Worm (Caenorhabditis elegans) whole organism, L1 larva: ENCODE measurements around the gene fbxb-77.

ENCODE experiments used
- C16A3.4 ChIP-seq: fragments of 150-350 bp; optimal IDR thresholded peaks from 2 replicates; lab custom pipeline; 2014; ENCODE audit warnings: missing biosample characterization, missing genetic modification characterization
- C34B4.2 ChIP-seq: sonication (generic microtip); optimal IDR thresholded peaks from 2 replicates; lab custom pipeline; 2017; ENCODE audit warnings: mild to moderate bottlenecking, missing genetic modification characterization, missing compliant biosample characterization
- Y116A8C.19 ChIP-seq: sonication (generic microtip); optimal IDR thresholded peaks from 2 replicates; lab custom pipeline; 2016; ENCODE audit warnings: missing compliant biosample characterization, missing genetic modification characterization, borderline replicate concordance
- aha-1 ChIP-seq: fragments of 150-350 bp; optimal IDR thresholded peaks from 2 replicates; lab custom pipeline; 2014; ENCODE audit warnings: missing biosample characterization, missing genetic modification characterization
- alr-1 ChIP-seq: fragments of 200-800 bp; sonication (Bioruptor generic); optimal IDR thresholded peaks from 2 replicates; lab custom pipeline; 2018; ENCODE audit warnings: borderline replicate concordance, mild to moderate bottlenecking, missing genetic modification characterization, missing compliant biosample characterization
- aly-2 ChIP-seq: fragments of 150-350 bp; optimal IDR thresholded peaks from 2 replicates; lab custom pipeline; 2014; ENCODE audit warnings: missing biosample characterization, missing genetic modification characterization
- ama-1 ChIP-seq: fragments of 150-350 bp; optimal IDR thresholded peaks from 2 replicates; lab custom pipeline; 2014
- blmp-1 ChIP-seq: fragments of 150-350 bp; optimal IDR thresholded peaks from 2 replicates; lab custom pipeline; 2014; ENCODE audit warnings: missing biosample characterization, missing genetic modification characterization
- ceh-63 ChIP-seq: fragments of 200-800 bp; sonication (Bioruptor generic); optimal IDR thresholded peaks from 2 replicates; lab custom pipeline; 2018; ENCODE audit warnings: mild to moderate bottlenecking, missing genetic modification characterization, missing compliant biosample characterization
- ceh-8 ChIP-seq: fragments of 200-800 bp; sonication (Bioruptor generic); optimal IDR thresholded peaks from 2 replicates; lab custom pipeline; 2018; ENCODE audit warnings: mild to moderate bottlenecking, missing genetic modification characterization, moderate library complexity, missing compliant biosample characterization
- ceh-90 ChIP-seq: sonication (generic microtip); optimal IDR thresholded peaks from 2 replicates; lab custom pipeline; 2016; ENCODE audit warnings: missing genetic modification characterization, missing compliant biosample characterization
- efl-3 ChIP-seq: fragments of 200-800 bp; sonication (Bioruptor generic); optimal IDR thresholded peaks from 2 replicates; lab custom pipeline; 2018; ENCODE audit warnings: mild to moderate bottlenecking, missing genetic modification characterization, missing compliant biosample characterization
- egl-13 ChIP-seq: sonication (generic microtip); optimal IDR thresholded peaks from 2 replicates; lab custom pipeline; 2016; ENCODE audit warnings: missing genotype, missing genetic modification reagents, missing genetic modification characterization, missing compliant biosample characterization
- egl-27 ChIP-seq, 2 experiments: fragments of 150-350 bp in 1 of 2; sonication (generic microtip); optimal IDR thresholded peaks; 3 replicates each; lab custom pipeline; 2017 to 2018; ENCODE audit warnings: missing biosample characterization in 2 of 2, missing genetic modification characterization in 2 of 2, missing genetic modification reagents in 2 of 2
- elt-3 ChIP-seq, 6 experiments: fragments of 150-350 bp in 1 of 6; sonication (generic microtip); optimal IDR thresholded peaks; 2 replicates each; lab custom pipeline; 2017 to 2018; ENCODE audit warnings: missing biosample characterization in 6 of 6, missing genetic modification characterization in 6 of 6, inconsistent platforms in 1 of 6
- ets-5 ChIP-seq: fragments of 200-800 bp; sonication (Bioruptor generic); IDR thresholded peaks from 2 replicates; pipeline ENCODE4 v1.3.6; 2022; ENCODE audit warnings: missing genetic modification characterization, missing compliant biosample characterization
- fos-1 ChIP-seq: fragments of 150-350 bp; optimal IDR thresholded peaks from 2 replicates; lab custom pipeline; 2014; ENCODE audit warnings: missing biosample characterization, missing genetic modification characterization
- hlh-17 ChIP-seq: fragments of 200-800 bp; sonication (Bioruptor generic); optimal IDR thresholded peaks from 2 replicates; lab custom pipeline; 2018; ENCODE audit warnings: missing genetic modification characterization, mild to moderate bottlenecking, missing compliant biosample characterization, moderate library complexity, borderline replicate concordance
- hlh-4 ChIP-seq: sonication (generic microtip); optimal IDR thresholded peaks from 2 replicates; lab custom pipeline; 2016; ENCODE audit warnings: mild to moderate bottlenecking, missing genetic modification characterization, missing compliant biosample characterization
- isw-1 ChIP-seq: fragments of 200-800 bp; sonication (Bioruptor generic); IDR thresholded peaks from 2 replicates; pipeline ENCODE4 v1.3.6; 2022; ENCODE audit warnings: missing genetic modification characterization, missing compliant biosample characterization
- lin-15B ChIP-seq: fragments of 150-350 bp; sonication (generic microtip); optimal IDR thresholded peaks from 3 replicates; lab custom pipeline; 2014; ENCODE audit warnings: missing biosample characterization, missing genetic modification characterization
- lin-35 ChIP-seq, 2 experiments: fragments of 150-350 bp; optimal IDR thresholded peaks; 2 replicates each; lab custom pipeline; 2014; ENCODE audit warnings: missing biosample characterization in 2 of 2, missing genetic modification characterization in 2 of 2, missing genetic modification reagents in 2 of 2
- lin-39 ChIP-seq: fragments of 150-350 bp; optimal IDR thresholded peaks from 2 replicates; lab custom pipeline; 2014; ENCODE audit warnings: missing biosample characterization, missing genetic modification reagents, missing genetic modification characterization
- lir-3 ChIP-seq: sonication (generic microtip); optimal IDR thresholded peaks from 2 replicates; lab custom pipeline; 2016; ENCODE audit warnings: mild to moderate bottlenecking, missing genetic modification characterization, moderate library complexity, missing compliant biosample characterization; ENCODE audit not compliant: poor library complexity
- mab-9 ChIP-seq: fragments of 200-800 bp; sonication (Bioruptor generic); IDR thresholded peaks from 2 replicates; pipeline ENCODE4 v1.3.6; 2022; ENCODE audit warnings: missing genetic modification reagents, missing genetic modification characterization, missing compliant biosample characterization
- mep-1 ChIP-seq: fragments of 150-350 bp; optimal IDR thresholded peaks from 2 replicates; lab custom pipeline; 2014; ENCODE audit warnings: missing biosample characterization, missing genetic modification characterization
- nhr-19 ChIP-seq: fragments of 200-800 bp; sonication (Bioruptor generic); conservative IDR thresholded peaks from 2 replicates; pipeline ENCODE4 v1.3.6; 2022; ENCODE audit warnings: missing genetic modification characterization, missing compliant biosample characterization
- nhr-20 ChIP-seq: sonication (generic microtip); optimal IDR thresholded peaks from 2 replicates; lab custom pipeline; 2016; ENCODE audit warnings: mild to moderate bottlenecking, missing genetic modification characterization, missing compliant biosample characterization
- nhr-237 ChIP-seq: fragments of 150-350 bp; optimal IDR thresholded peaks from 2 replicates; lab custom pipeline; 2014; ENCODE audit warnings: missing biosample characterization, missing genetic modification characterization
- nhr-28 ChIP-seq: fragments of 150-350 bp; optimal IDR thresholded peaks from 2 replicates; lab custom pipeline; 2014; ENCODE audit warnings: missing biosample characterization, missing genetic modification characterization
- nhr-47 ChIP-seq: sonication (generic microtip); optimal IDR thresholded peaks from 2 replicates; lab custom pipeline; 2016; ENCODE audit warnings: mild to moderate bottlenecking, missing genetic modification characterization, moderate library complexity, missing compliant biosample characterization
- nhr-76 ChIP-seq: sonication (generic microtip); optimal IDR thresholded peaks from 2 replicates; lab custom pipeline; 2017; ENCODE audit warnings: missing biosample characterization, missing genetic modification characterization
- nhr-77 ChIP-seq: fragments of 150-350 bp; optimal IDR thresholded peaks from 2 replicates; lab custom pipeline; 2014; ENCODE audit warnings: missing biosample characterization, missing genetic modification characterization
- nhr-85 ChIP-seq: sonication (generic microtip); peaks from one replicate; lab custom pipeline; 2016; ENCODE audit warnings: missing genetic modification characterization, inconsistent platforms, missing compliant biosample characterization
- pag-3 ChIP-seq: sonication (generic microtip); optimal IDR thresholded peaks from 2 replicates; lab custom pipeline; 2017; ENCODE audit warnings: missing genetic modification characterization, mild to moderate bottlenecking, missing compliant biosample characterization, antibody characterized with exemption, borderline replicate concordance; ENCODE audit not compliant: insufficient read depth
- pax-3 ChIP-seq: fragments of 200-800 bp; sonication (Bioruptor generic); optimal IDR thresholded peaks from 2 replicates; lab custom pipeline; 2018; ENCODE audit warnings: mild to moderate bottlenecking, missing genetic modification characterization, moderate library complexity, missing compliant biosample characterization
- pqm-1 ChIP-seq: sonication (generic microtip); optimal IDR thresholded peaks from 3 replicates; lab custom pipeline; 2017; ENCODE audit warnings: missing biosample characterization, missing genetic modification characterization
- snpc-4 ChIP-seq: fragments of 150-350 bp; optimal IDR thresholded peaks from 2 replicates; lab custom pipeline; 2014; ENCODE audit warnings: missing biosample characterization, missing genetic modification characterization
- snu-23 ChIP-seq: sonication (generic microtip); optimal IDR thresholded peaks from 2 replicates; lab custom pipeline; 2016; ENCODE audit warnings: missing genetic modification characterization, missing compliant biosample characterization
- sox-4 ChIP-seq: sonication (generic microtip); optimal IDR thresholded peaks from 2 replicates; lab custom pipeline; 2016; ENCODE audit warnings: missing genetic modification characterization, missing compliant biosample characterization
- sptf-1 ChIP-seq: fragments of 150-350 bp; optimal IDR thresholded peaks from 2 replicates; lab custom pipeline; 2014; ENCODE audit warnings: missing biosample characterization, missing genetic modification characterization
- swsn-7 ChIP-seq: sonication (generic microtip); optimal IDR thresholded peaks from 2 replicates; lab custom pipeline; 2016; ENCODE audit warnings: missing genetic modification characterization, missing compliant biosample characterization
- tbx-2 ChIP-seq: sonication (generic microtip); optimal IDR thresholded peaks from 2 replicates; lab custom pipeline; 2016; ENCODE audit warnings: missing genetic modification characterization, missing compliant biosample characterization
- unc-130 ChIP-seq: fragments of 150-350 bp; optimal IDR thresholded peaks from 2 replicates; lab custom pipeline; 2017; ENCODE audit warnings: missing biosample characterization, missing genetic modification characterization, inconsistent platforms
- unc-30 ChIP-seq: sonication (generic microtip); optimal IDR thresholded peaks from 2 replicates; lab custom pipeline; 2017; ENCODE audit warnings: missing biosample characterization, missing genetic modification characterization
- unc-62 ChIP-seq: fragments of 150-350 bp; optimal IDR thresholded peaks from 2 replicates; lab custom pipeline; 2014; ENCODE audit warnings: missing biosample characterization, missing genetic modification reagents, missing genetic modification characterization
- unc-86 ChIP-seq: sonication (generic microtip); optimal IDR thresholded peaks from 2 replicates; lab custom pipeline; 2016; ENCODE audit warnings: missing genetic modification characterization, missing compliant biosample characterization
- unc-98 ChIP-seq: fragments of 200-800 bp; sonication (Bioruptor generic); IDR thresholded peaks from 2 replicates; pipeline ENCODE4 v1.3.6; 2022; ENCODE audit warnings: missing genetic modification characterization, missing compliant biosample characterization
- vab-15 ChIP-seq: sonication (generic microtip); optimal IDR thresholded peaks from 2 replicates; lab custom pipeline; 2017; ENCODE audit warnings: missing genotype, mild to moderate bottlenecking, missing genetic modification characterization, missing compliant biosample characterization
- xbp-1 ChIP-seq: sonication (generic microtip); optimal IDR thresholded peaks from 2 replicates; lab custom pipeline; 2016; ENCODE audit warnings: missing genetic modification characterization, missing compliant biosample characterization
- zag-1 ChIP-seq: fragments of 150-350 bp; optimal IDR thresholded peaks from 2 replicates; lab custom pipeline; 2014; ENCODE audit warnings: missing biosample characterization, missing genetic modification characterization
- ztf-11 ChIP-seq, 2 experiments: sonication (generic microtip); optimal IDR thresholded peaks; 2 replicates each; lab custom pipeline; 2016 to 2017; ENCODE audit warnings: missing genetic modification characterization in 2 of 2, missing biosample characterization in 1 of 2, missing compliant biosample characterization in 1 of 2
- ztf-4 ChIP-seq: fragments of 150-350 bp; optimal IDR thresholded peaks from 2 replicates; lab custom pipeline; 2014; ENCODE audit warnings: missing biosample characterization, missing genetic modification characterization

fbxb-77 gene

DNA sequence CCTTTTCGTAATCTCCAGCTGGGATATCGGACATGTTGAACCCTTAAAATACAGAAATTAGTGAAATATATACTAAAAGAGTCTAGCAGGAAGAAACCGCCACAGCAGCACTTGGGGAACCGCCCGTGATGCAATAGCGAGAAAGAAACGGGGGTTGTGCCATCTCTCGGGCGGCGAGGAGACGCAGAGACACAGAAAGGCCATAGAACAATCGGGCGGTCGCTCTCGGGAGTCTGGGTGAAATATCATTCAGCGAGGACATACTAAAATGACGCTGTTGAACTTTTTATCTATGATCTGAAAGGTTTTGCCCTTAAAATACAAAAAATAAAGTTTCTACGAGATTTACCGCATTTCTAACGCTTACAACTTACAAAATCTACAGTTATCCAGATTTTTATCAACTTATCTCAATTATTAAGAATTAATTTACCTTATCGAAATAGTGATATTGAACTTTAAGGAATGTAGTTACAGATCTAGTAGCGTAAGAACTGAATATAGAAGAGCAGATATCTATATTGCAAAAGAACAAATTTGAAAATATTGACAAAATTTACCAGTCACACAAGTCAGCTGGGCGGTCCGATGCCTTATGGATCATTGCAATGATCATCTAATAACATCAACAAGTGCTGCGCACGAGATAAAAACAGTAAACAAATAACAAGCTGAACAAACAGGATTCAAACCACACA, 7.4 kb downstream of the fbxb-77 start, which contains the start of gene cyc-2.1:
TSS of gene cyc-2.1 (minus strand) at position 605 of the 698 bp plus-strand sequence.
- TF ChIP-seq fos-1 (tag; lab: Kevin White, UChicago) (no peak), nhr-237 (tag; lab: Kevin White, UChicago) (peak; percentile 34), unc-30 (tag; lab: Kevin White, UChicago) (no peak), elt-3 (tag; optimal IDR thresholded peaks at IDR 0.05; lab: Kevin White, UChicago) (peak in 2 of 6 experiments; percentile 12 to 38), unc-130 (no peak), sptf-1 (no peak), ceh-63 (GFP tag; lab: Kevin White, UChicago) (no peak), ztf-4 (peak; percentile 22), unc-98 (GFP tag; lab: Robert Waterston, UW) (no peak), Y116A8C.19 (no peak), egl-13 (peak; percentile 6), aha-1 (tag; lab: Kevin White, UChicago) (no peak), ceh-90 (tag; lab: Kevin White, UChicago) (no peak), mab-9 (no peak), blmp-1 (no peak), pag-3 (no peak), nhr-20 (tag; lab: Kevin White, UChicago) (peak; percentile 80), aly-2 (tag; lab: Kevin White, UChicago) (peak; percentile 42), sox-4 (tag; lab: Kevin White, UChicago) (no peak), lin-39 (tag; lab: Kevin White, UChicago) (no peak), lir-3 (tag; lab: Kevin White, UChicago) (no peak), nhr-77 (peak; percentile 5), unc-62 (GFP tag; lab: Kevin White, UChicago) (no peak), ceh-8 (GFP tag; lab: Kevin White, UChicago) (no peak), efl-3 (GFP tag; lab: Kevin White, UChicago) (no peak), snpc-4 (peak; percentile 45), snu-23 (peak; percentile 70), ets-5 (GFP tag; lab: Robert Waterston, UW) (no peak), xbp-1 (peak; percentile 34), C34B4.2 (tag; lab: Kevin White, UChicago) (no peak), pqm-1 (tag; lab: Kevin White, UChicago) (no peak), ama-1 (lab: Kevin White, UChicago) (no peak), C16A3.4 (peak; percentile 58), tbx-2 (peak; percentile 58), pax-3 (tag; lab: Kevin White, UChicago) (no peak), ztf-11 (tag; optimal IDR thresholded peaks at IDR 0.05; lab: Kevin White, UChicago) (no peak), lin-35 (GFP tag; optimal IDR thresholded peaks at IDR 0.05; lab: Kevin White, UChicago) (peak; percentile 33 to 55), isw-1 (GFP tag; lab: Robert Waterston, UW) (peak; percentile 38; the same call in 1 of the 2 replicates), zag-1 (tag; lab: Kevin White, UChicago) (no peak), nhr-85 (tag; lab: Kevin White, UChicago) (peak; percentile 68), egl-27 (tag; optimal IDR thresholded peaks at IDR 0.05; lab: Kevin White, UChicago) (no peak), hlh-4 (no peak), nhr-47 (tag; lab: Kevin White, UChicago) (peak; percentile 38), alr-1 (tag; lab: Kevin White, UChicago) (no peak), swsn-7 (peak; percentile 59), nhr-28 (tag; lab: Kevin White, UChicago) (no peak), unc-86 (tag; lab: Kevin White, UChicago) (peak; percentile 30), mep-1 (peak; percentile 55), nhr-19 (GFP tag; lab: Robert Waterston, UW) (peak; percentile 71), lin-15B (peak; percentile 35), vab-15 (tag; lab: Kevin White, UChicago) (no peak), nhr-76 (tag; lab: Kevin White, UChicago) (no peak), hlh-17 (GFP tag; lab: Kevin White, UChicago) (no peak)
